Worm (Caenorhabditis elegans) whole organism, late embryonic: ENCODE measurements around the gene acdh-10.

Source experiments
- F13H6.1 ChIP-seq: sonication (generic microtip); optimal IDR thresholded peaks from 2 replicates; lab custom pipeline; 2016; ENCODE audit warnings: missing genetic modification characterization, missing compliant biosample characterization
- K02D7.2 ChIP-seq: sonication (generic microtip); optimal IDR thresholded peaks from 2 replicates; lab custom pipeline; 2017; ENCODE audit warnings: mild to moderate bottlenecking, missing genetic modification characterization, missing compliant biosample characterization
- T23F11.4 ChIP-seq: fragments of 200-800 bp; sonication (Bioruptor generic); optimal IDR thresholded peaks from 2 replicates; lab custom pipeline; 2018; ENCODE audit warnings: mild to moderate bottlenecking, missing genetic modification characterization, missing compliant biosample characterization
- ahr-1 ChIP-seq: sonication (generic microtip); optimal IDR thresholded peaks from 2 replicates; lab custom pipeline; 2016; ENCODE audit warnings: missing genetic modification characterization, missing compliant biosample characterization
- ama-1 ChIP-seq: fragments of 150-350 bp; optimal IDR thresholded peaks from 2 replicates; lab custom pipeline; 2014
- ceh-18 ChIP-seq: sonication (generic microtip); optimal IDR thresholded peaks from 2 replicates; lab custom pipeline; 2016; ENCODE audit warnings: missing genetic modification characterization, missing compliant biosample characterization
- ceh-22 ChIP-seq: sonication (generic microtip); optimal IDR thresholded peaks from 2 replicates; lab custom pipeline; 2017; ENCODE audit warnings: missing biosample characterization, missing genetic modification characterization
- ceh-45 ChIP-seq: fragments of 200-800 bp; sonication (Bioruptor generic); IDR thresholded peaks from 2 replicates; pipeline ENCODE4 v1.3.6; 2022; ENCODE audit warnings: missing genetic modification reagents, missing genetic modification characterization, missing compliant biosample characterization
- ceh-48 ChIP-seq: sonication (generic microtip); optimal IDR thresholded peaks from 2 replicates; lab custom pipeline; 2016; ENCODE audit warnings: missing genetic modification characterization, inconsistent platforms, missing compliant biosample characterization
- dmd-4 ChIP-seq: sonication (generic microtip); optimal IDR thresholded peaks from 2 replicates; lab custom pipeline; 2016; ENCODE audit warnings: borderline replicate concordance, missing genetic modification characterization, missing compliant biosample characterization
- dve-1 ChIP-seq: sonication (generic microtip); optimal IDR thresholded peaks from 2 replicates; lab custom pipeline; 2017; ENCODE audit warnings: antibody characterized with exemption, mild to moderate bottlenecking, missing genetic modification characterization, missing compliant biosample characterization
- ets-4 ChIP-seq: sonication (generic microtip); optimal IDR thresholded peaks from 2 replicates; lab custom pipeline; 2016; ENCODE audit warnings: missing genetic modification characterization, missing compliant biosample characterization
- eyg-1 ChIP-seq: sonication (generic microtip); optimal IDR thresholded peaks from 2 replicates; lab custom pipeline; 2016; ENCODE audit warnings: missing genotype, missing genetic modification characterization, missing compliant biosample characterization
- fax-1 ChIP-seq: sonication (generic microtip); optimal IDR thresholded peaks from 2 replicates; lab custom pipeline; 2016; ENCODE audit warnings: missing genotype, missing genetic modification characterization, missing compliant biosample characterization
- fkh-6 ChIP-seq: sonication (generic microtip); optimal IDR thresholded peaks from 2 replicates; lab custom pipeline; 2016; ENCODE audit warnings: missing genetic modification characterization, missing compliant biosample characterization
- hlh-13 ChIP-seq: fragments of 200-800 bp; sonication (Bioruptor generic); optimal IDR thresholded peaks from 2 replicates; lab custom pipeline; 2018; ENCODE audit warnings: mild to moderate bottlenecking, missing genetic modification characterization, missing compliant biosample characterization
- hlh-6 ChIP-seq: sonication (generic microtip); optimal IDR thresholded peaks from 2 replicates; lab custom pipeline; 2016; ENCODE audit warnings: missing genotype, missing genetic modification characterization, missing compliant biosample characterization
- hlh-8 ChIP-seq: sonication (generic microtip); optimal IDR thresholded peaks from 2 replicates; lab custom pipeline; 2016; ENCODE audit warnings: missing genotype, missing genetic modification characterization, missing compliant biosample characterization
- lim-6 ChIP-seq: sonication (generic microtip); optimal IDR thresholded peaks from 2 replicates; lab custom pipeline; 2016; ENCODE audit warnings: missing genetic modification characterization, missing compliant biosample characterization
- madf-2 ChIP-seq: sonication (generic microtip); optimal IDR thresholded peaks from 2 replicates; lab custom pipeline; 2017; ENCODE audit warnings: missing genetic modification characterization, missing compliant biosample characterization
- nhr-11 ChIP-seq: fragments of 150-350 bp; optimal IDR thresholded peaks from 2 replicates; lab custom pipeline; 2014; ENCODE audit warnings: missing biosample characterization, missing genetic modification characterization
- nhr-232 ChIP-seq: sonication (generic microtip); optimal IDR thresholded peaks from 2 replicates; lab custom pipeline; 2016; ENCODE audit warnings: missing genetic modification characterization, missing compliant biosample characterization
- odd-2 ChIP-seq: sonication (generic microtip); optimal IDR thresholded peaks from 2 replicates; lab custom pipeline; 2017; ENCODE audit warnings: antibody characterized with exemption, mild to moderate bottlenecking, missing genetic modification characterization, missing compliant biosample characterization
- pag-3 ChIP-seq: sonication (generic microtip); optimal IDR thresholded peaks from 2 replicates; lab custom pipeline; 2016; ENCODE audit warnings: missing compliant biosample characterization, missing genetic modification characterization, borderline replicate concordance
- pat-9 ChIP-seq: fragments of 200-800 bp; sonication (Bioruptor generic); optimal IDR thresholded peaks from 2 replicates; lab custom pipeline; 2018; ENCODE audit warnings: mild to moderate bottlenecking, missing genetic modification characterization, moderate library complexity, missing compliant biosample characterization
- rnt-1 ChIP-seq: sonication (generic microtip); optimal IDR thresholded peaks from 2 replicates; lab custom pipeline; 2016; ENCODE audit warnings: missing genetic modification characterization, missing compliant biosample characterization
- sdc-2 ChIP-seq: sonication (generic microtip); optimal IDR thresholded peaks from 2 replicates; lab custom pipeline; 2016; ENCODE audit warnings: missing genotype, missing genetic modification characterization, missing compliant biosample characterization
- sox-2 ChIP-seq: fragments of 200-800 bp; sonication (Bioruptor generic); IDR thresholded peaks from 2 replicates; pipeline ENCODE4 v1.3.6; 2022; ENCODE audit warnings: missing genetic modification reagents, missing genetic modification characterization, missing compliant biosample characterization
- sox-4 ChIP-seq: sonication (generic microtip); optimal IDR thresholded peaks from 2 replicates; lab custom pipeline; 2017; ENCODE audit warnings: mild to moderate bottlenecking, missing genetic modification characterization, inconsistent platforms, missing compliant biosample characterization
- syd-9 ChIP-seq: sonication (generic microtip); optimal IDR thresholded peaks from 2 replicates; lab custom pipeline; 2016; ENCODE audit warnings: mild to moderate bottlenecking, missing genetic modification characterization, moderate library complexity, missing compliant biosample characterization
- tbx-2 ChIP-seq: sonication (generic microtip); optimal IDR thresholded peaks from 2 replicates; lab custom pipeline; 2016; ENCODE audit warnings: missing genetic modification characterization, missing compliant biosample characterization
- unc-42 ChIP-seq: sonication (generic microtip); optimal IDR thresholded peaks from 2 replicates; lab custom pipeline; 2016; ENCODE audit warnings: missing genotype, missing genetic modification characterization, missing compliant biosample characterization
- unc-55 ChIP-seq: sonication (generic microtip); optimal IDR thresholded peaks from 2 replicates; lab custom pipeline; 2017; ENCODE audit warnings: missing biosample characterization, missing genetic modification reagents, missing genetic modification characterization
- unc-86 ChIP-seq: sonication (generic microtip); optimal IDR thresholded peaks from 2 replicates; lab custom pipeline; 2016; ENCODE audit warnings: missing genetic modification characterization, missing compliant biosample characterization

acdh-10 gene

ce11 chrX:17180135-17180534 lies 34.6 kb downstream of the acdh-10 start:
- no peak for TF ChIP-seq sox-4 (tag; lab: Kevin White, UChicago)
- TF ChIP-seq tbx-2 (tag; lab: Kevin White, UChicago), result no peak
- TF ChIP-seq ahr-1 (tag; lab: Kevin White, UChicago), result no peak
- TF ChIP-seq nhr-11, result no peak
- TF ChIP-seq ceh-45 (GFP tag; lab: Robert Waterston, UW), result no peak
- no peak for TF ChIP-seq ama-1 (lab: Kevin White, UChicago)

ce11 chrX:17178239-17178638 lies 36.5 kb downstream of the acdh-10 start, which contains the start of gene B0302.2:
TSS of gene B0302.2 (plus strand) at chrX:17178539.
- TF ChIP-seq hlh-13 (no peak), nhr-232 (tag; lab: Kevin White, UChicago) (no peak), pag-3 (tag; lab: Kevin White, UChicago) (no peak), hlh-6 (tag; lab: Kevin White, UChicago) (no peak), syd-9 (no peak), dve-1 (tag; lab: Kevin White, UChicago) (no peak), sox-4 (tag; lab: Kevin White, UChicago) (no peak), ama-1 (lab: Kevin White, UChicago) (no peak), ceh-22 (tag; lab: Kevin White, UChicago) (no peak), hlh-8 (tag; lab: Kevin White, UChicago) (no peak), ceh-18 (tag; lab: Kevin White, UChicago) (no peak), fax-1 (tag; lab: Kevin White, UChicago) (no peak), pat-9 (no peak), tbx-2 (tag; lab: Kevin White, UChicago) (no peak), rnt-1 (tag; lab: Kevin White, UChicago) (no peak), K02D7.2 (tag; lab: Kevin White, UChicago) (no peak), sdc-2 (tag; lab: Kevin White, UChicago) (no peak), odd-2 (tag; lab: Kevin White, UChicago) (no peak), madf-2 (tag; lab: Kevin White, UChicago) (no peak)

ce11 chrX:17176677-17177076 lies 38.0 kb downstream of the acdh-10 start, which contains the start of gene B0302.4:
TSS of gene B0302.4 (minus strand) at chrX:17176777.
- TF ChIP-seq unc-55 (GFP tag; lab: Kevin White, UChicago) (no peak), eyg-1 (no peak), unc-86 (tag; lab: Kevin White, UChicago) (no peak), pag-3 (tag; lab: Kevin White, UChicago) (no peak), lim-6 (tag; lab: Kevin White, UChicago) (no peak)

ce11 chrX:17170401-17170800 lies 44.3 kb downstream of the acdh-10 start:
- TF ChIP-seq sox-2 (GFP tag; lab: Robert Waterston, UW) (no peak), unc-42 (tag; lab: Kevin White, UChicago) (peak; percentile 59), ceh-48 (tag; lab: Kevin White, UChicago) (no peak)

DNA sequence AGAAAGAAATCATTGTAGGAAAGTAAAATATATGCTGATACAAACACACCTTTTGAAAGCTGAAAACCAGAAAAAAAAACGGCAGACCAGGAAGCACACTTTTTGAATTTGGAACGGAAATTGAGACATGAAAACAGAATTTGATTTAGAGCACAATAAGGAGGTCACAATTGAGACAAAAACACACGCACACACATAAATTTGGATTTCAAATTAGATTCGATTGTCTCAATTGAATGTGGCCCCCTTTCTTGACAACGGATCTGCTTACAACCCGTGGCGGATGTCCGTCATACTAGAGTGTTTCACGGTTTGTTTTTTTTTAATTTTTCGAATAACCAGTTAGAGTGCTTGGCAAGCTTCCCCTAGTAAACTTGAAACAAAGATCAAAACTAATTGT lies 46.6 kb downstream of the acdh-10 start:
- TF ChIP-seq pag-3 (tag; lab: Kevin White, UChicago) (no peak), ets-4 (no peak), rnt-1 (tag; lab: Kevin White, UChicago) (no peak), K02D7.2 (tag; lab: Kevin White, UChicago) (no peak), T23F11.4 (no peak), dmd-4 (tag; lab: Kevin White, UChicago) (no peak), fkh-6 (tag; lab: Kevin White, UChicago) (no peak), madf-2 (tag; lab: Kevin White, UChicago) (no peak), F13H6.1 (tag; lab: Kevin White, UChicago) (no peak), hlh-6 (tag; lab: Kevin White, UChicago) (no peak), fax-1 (tag; lab: Kevin White, UChicago) (no peak)
